Fruit fly (Drosophila melanogaster) whole organism, prepupa: ENCODE data around the gene CG31224.

Experiments
- Blimp-1 ChIP-seq: fragments of 200-800 bp; sonication (Bioruptor generic); optimal IDR thresholded peaks from 3 replicates; lab custom pipeline; 2017; ENCODE audit warnings: missing biosample characterization, missing genetic modification characterization, mild to moderate bottlenecking, moderate library complexity, missing genetic modification reagents
- CG11294 ChIP-seq: fragments of 200-800 bp; sonication (Bioruptor generic); IDR thresholded peaks from 2 replicates; pipeline ENCODE4 v1.3.6; 2022; ENCODE audit warnings: missing biosample characterization, missing genetic modification characterization
- Eip93F ChIP-seq: fragments of 200-800 bp; sonication (Bioruptor generic); optimal IDR thresholded peaks from 2 replicates; lab custom pipeline; 2016; ENCODE audit warnings: missing biosample characterization, mild to moderate bottlenecking, missing genetic modification characterization
- Hr39 ChIP-seq: fragments of 200-800 bp; sonication (Bioruptor generic); optimal IDR thresholded peaks from 2 replicates; lab custom pipeline; 2016; ENCODE audit warnings: missing biosample characterization, missing genetic modification characterization
- Met ChIP-seq: fragments of 200-800 bp; sonication (Bioruptor generic); optimal IDR thresholded peaks from 3 replicates; lab custom pipeline; 2016; ENCODE audit warnings: missing biosample characterization, missing genetic modification characterization
- OdsH ChIP-seq: fragments of 200-800 bp; sonication (Bioruptor generic); optimal IDR thresholded peaks from 3 replicates; lab custom pipeline; 2016; ENCODE audit warnings: missing biosample characterization, missing genetic modification characterization
- achi ChIP-seq: fragments of 200-800 bp; sonication (Bioruptor generic); optimal IDR thresholded peaks from 3 replicates; lab custom pipeline; 2016; ENCODE audit warnings: missing biosample characterization, missing genetic modification characterization

DNA sequence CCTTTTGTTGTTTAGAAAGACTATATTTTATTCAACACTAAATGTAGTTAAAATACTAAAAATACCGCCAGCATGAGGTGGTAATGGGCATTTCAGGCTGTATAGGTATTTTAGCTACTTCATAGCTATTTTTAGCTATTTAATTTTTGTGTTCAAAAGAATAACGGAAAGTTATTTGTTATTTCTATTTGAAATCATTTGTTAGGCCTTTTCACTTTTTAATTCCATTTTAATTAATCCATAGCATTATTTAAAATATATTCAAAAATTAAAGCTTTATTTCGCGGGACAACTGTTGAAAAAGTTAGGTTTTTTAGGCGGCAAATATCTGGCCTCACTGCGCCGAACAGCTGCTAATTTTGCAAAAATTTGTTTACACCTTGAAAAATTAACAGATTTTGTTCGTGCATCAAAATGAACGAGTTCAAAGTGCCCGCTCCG lies 18.4 kb upstream of the CG31224 start, which contains the start of the genes dind and CG7706:
- TF ChIP-seq Eip93F (no peak), Hr39 (GFP tag; lab: Kevin White, UChicago) (no peak), Blimp-1 (GFP tag; lab: Kevin White, UChicago) (no peak), Met (GFP tag; lab: Kevin White, UChicago) (no peak), OdsH (no peak), CG11294 (GFP tag; lab: Robert Waterston, UW) (no peak), achi (GFP tag; lab: Kevin White, UChicago) (no peak)
